Fruit fly (Drosophila melanogaster): ENCODE results near the gene CG14332.

CG14332 gene

dm6 chr3R:17401289-17401752, 20.7 kb downstream of the CG14332 start (continued):
- TF ChIP-seq fd59A (GFP tag; optimal IDR thresholded peaks at IDR 0.05) (no peak), CG15336 (GFP tag; IDR thresholded peaks at IDR 0.05) (peak; percentile 53), acj6 (GFP tag; optimal IDR thresholded peaks at IDR 0.05) (peak; percentile 23), cyc (GFP tag; optimal IDR thresholded peaks at IDR 0.05) (no peak), CG3919 (GFP tag; optimal IDR thresholded peaks at IDR 0.05) (no peak), Gug (GFP tag; IDR thresholded peaks at IDR 0.05) (no peak), topi (GFP tag; optimal IDR thresholded peaks at IDR 0.05) (peak; percentile 10), achi (GFP tag; optimal IDR thresholded peaks at IDR 0.05) (peak; percentile 28), CG11762 (GFP tag; optimal IDR thresholded peaks at IDR 0.05; ENCODE audit: insufficient read depth) (no peak), Eip75B (GFP tag; optimal IDR thresholded peaks at IDR 0.05) (peak; percentile 22), CG10631 (GFP tag; optimal IDR thresholded peaks at IDR 0.05) (peak; percentile 28), eg (GFP tag; IDR thresholded peaks at IDR 0.05) (peak; percentile 70), dac (GFP tag; optimal IDR thresholded peaks at IDR 0.05) (no peak), CG1621 (tag; optimal IDR thresholded peaks at IDR 0.05) (no peak), svp (GFP tag) (no peak), lz (GFP tag; optimal IDR thresholded peaks at IDR 0.05) (peak; percentile 53), CG11902 (GFP tag; optimal IDR thresholded peaks at IDR 0.05) (no peak), fd85E (GFP tag; optimal IDR thresholded peaks at IDR 0.05) (no peak), Hr4 (GFP tag; optimal IDR thresholded peaks at IDR 0.05) (peak; percentile 74), CG6276 (GFP tag; optimal IDR thresholded peaks at IDR 0.05) (no peak), CG31627 (GFP tag; optimal IDR thresholded peaks at IDR 0.05) (peak; percentile 46), Sox102F (GFP tag; optimal IDR thresholded peaks at IDR 0.05) (peak; percentile 14), pdm3 (GFP tag; optimal IDR thresholded peaks at IDR 0.05) (peak; percentile 60), Hr39 (GFP tag; optimal IDR thresholded peaks at IDR 0.05) (peak; percentile 51), Ets21C (GFP tag; optimal IDR thresholded peaks at IDR 0.05) (peak; percentile 20), Sox15 (GFP tag; optimal IDR thresholded peaks at IDR 0.05) (no peak), Ets96B (tag; optimal IDR thresholded peaks at IDR 0.05) (no peak), OdsH (GFP tag; optimal IDR thresholded peaks at IDR 0.05) (peak; percentile 45), CG32006 (GFP tag; optimal IDR thresholded peaks at IDR 0.05) (peak; percentile 56), Met (GFP tag; optimal IDR thresholded peaks at IDR 0.05) (peak; percentile 41), CG11294 (GFP tag; IDR thresholded peaks at IDR 0.05) (no peak), salr (GFP tag; optimal IDR thresholded peaks at IDR 0.05) (no peak), Eip93F (GFP tag; optimal IDR thresholded peaks at IDR 0.05) (no peak), CG8319 (GFP tag; optimal IDR thresholded peaks at IDR 0.05) (no peak), CG6163 (GFP tag; IDR thresholded peaks at IDR 0.05) (no peak), spab (GFP tag; optimal IDR thresholded peaks at IDR 0.05) (no peak), Smox (GFP tag; optimal IDR thresholded peaks at IDR 0.05) (peak; percentile 57)

dm6 chr3R:17400675-17401118, 21.3 kb downstream of the CG14332 start:
- TF ChIP-seq CG31627 (GFP tag; optimal IDR thresholded peaks at IDR 0.05), result peak; percentile 49
- no peak for TF ChIP-seq CG8319 (GFP tag; optimal IDR thresholded peaks at IDR 0.05)
- TF ChIP-seq Sox15 (GFP tag; optimal IDR thresholded peaks at IDR 0.05), result peak; percentile 19
- TF ChIP-seq net (GFP tag; optimal IDR thresholded peaks at IDR 0.05), result peak; percentile 52
- no peak; the same call in 1 of the 2 replicates for TF ChIP-seq CG11294 (GFP tag; IDR thresholded peaks at IDR 0.05)
- TF ChIP-seq salr (GFP tag; optimal IDR thresholded peaks at IDR 0.05), result no peak
- peak; percentile 52 for TF ChIP-seq achi (GFP tag; optimal IDR thresholded peaks at IDR 0.05)
- TF ChIP-seq Blimp-1 (GFP tag; optimal IDR thresholded peaks at IDR 0.05), result peak; percentile 31
- TF ChIP-seq CG16779 (tag; optimal IDR thresholded peaks at IDR 0.05), result peak; percentile 17
- peak; percentile 39 for TF ChIP-seq Smox (GFP tag; optimal IDR thresholded peaks at IDR 0.05)
- no peak for TF ChIP-seq fd59A (GFP tag; optimal IDR thresholded peaks at IDR 0.05)
- TF ChIP-seq CG6276 (GFP tag; optimal IDR thresholded peaks at IDR 0.05), result peak; percentile 67
- peak; percentile 59 for TF ChIP-seq pdm3 (GFP tag; optimal IDR thresholded peaks at IDR 0.05)
- TF ChIP-seq CG8119 (GFP tag; IDR thresholded peaks at IDR 0.05), result peak; percentile 54; the same call in 1 of the 3 replicates
- TF ChIP-seq CG9139 (GFP tag; optimal IDR thresholded peaks at IDR 0.05), result no peak
- no peak for TF ChIP-seq fkh (GFP tag; optimal IDR thresholded peaks at IDR 0.05)
- TF ChIP-seq eg (GFP tag; IDR thresholded peaks at IDR 0.05), result 0 out of 3 replicates have a peak, but pooled peaks have one; percentile 40
- TF ChIP-seq Lpt (GFP tag; optimal IDR thresholded peaks at IDR 0.05), result peak; percentile 70
- peak; percentile 55 for TF ChIP-seq OdsH (GFP tag; optimal IDR thresholded peaks at IDR 0.05)
- TF ChIP-seq Met (GFP tag; optimal IDR thresholded peaks at IDR 0.05), result peak; percentile 57
- peak; percentile 72 for TF ChIP-seq esn (GFP tag; optimal IDR thresholded peaks at IDR 0.05)
- TF ChIP-seq Eip93F (GFP tag; optimal IDR thresholded peaks at IDR 0.05), result no peak
- TF ChIP-seq Hr38 (GFP tag; optimal IDR thresholded peaks at IDR 0.05), result no peak
- peak; percentile 96 for TF ChIP-seq Eip78C (GFP tag)
- peak; percentile 29 for TF ChIP-seq CG6854 (GFP tag; optimal IDR thresholded peaks at IDR 0.05)
- TF ChIP-seq cyc (GFP tag; optimal IDR thresholded peaks at IDR 0.05), result peak; percentile 75
- TF ChIP-seq CG3919 (GFP tag; optimal IDR thresholded peaks at IDR 0.05), result peak; percentile 83
- TF ChIP-seq CG32006 (GFP tag; optimal IDR thresholded peaks at IDR 0.05), result peak; percentile 69
- peak; percentile 36 for TF ChIP-seq CG34406 (GFP tag; optimal IDR thresholded peaks at IDR 0.05)
- TF ChIP-seq CG11762 (GFP tag; optimal IDR thresholded peaks at IDR 0.05; ENCODE audit: insufficient read depth), result peak; percentile 77
